Worm (Caenorhabditis elegans): ENCODE data around the gene M03B6.3.

M03B6.3 gene

DNA sequence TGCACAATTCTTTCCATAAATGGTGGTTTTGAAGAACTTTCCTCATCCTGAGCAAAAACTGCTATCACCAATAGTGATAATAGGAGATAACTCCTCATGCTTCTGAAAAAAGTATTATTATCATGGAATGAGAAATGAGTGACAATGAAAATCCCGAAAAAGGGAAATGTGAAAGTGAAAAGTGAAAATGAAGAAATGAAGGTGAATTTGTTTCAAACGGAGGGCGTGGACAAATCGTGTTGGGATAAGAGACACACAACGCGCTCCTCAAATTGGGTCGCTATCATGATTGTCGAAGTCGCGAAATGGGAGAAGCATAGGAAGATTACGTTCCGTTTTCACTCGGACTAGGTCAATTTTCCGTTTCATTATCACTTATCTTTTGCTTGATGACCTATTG is at the start of gene M03B6.3:
M03B6.3 (minus strand) TSS at position 102 of the 400 bp plus-strand sequence.
- peak; percentile 99 for TF ChIP-seq blmp-1 (tag; optimal IDR thresholded peaks at IDR 0.05)
- no peak for TF ChIP-seq jun-1 (tag; optimal IDR thresholded peaks at IDR 0.05)

DNA sequence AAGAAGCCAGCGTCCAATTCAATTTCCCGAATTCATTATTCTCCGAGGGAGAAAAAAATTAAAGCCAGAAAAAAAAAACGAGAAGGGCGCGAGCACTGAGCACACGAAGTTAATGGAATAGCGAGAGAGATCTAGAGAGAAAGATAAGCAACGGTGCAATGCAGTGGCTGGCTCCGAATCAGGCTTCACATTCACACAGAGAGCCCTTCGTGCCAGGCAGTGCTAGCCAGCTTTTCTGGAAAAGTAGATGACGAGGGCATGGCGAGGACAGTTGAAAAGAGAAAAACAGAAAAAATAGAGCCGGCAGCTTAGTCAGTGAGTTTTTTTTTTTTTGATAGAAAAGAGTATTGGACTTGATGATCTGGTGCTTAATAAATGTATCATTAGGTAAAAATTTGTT is 49.5 kb upstream of the M03B6.3 start:
- TF ChIP-seq tbx-2 (tag; optimal IDR thresholded peaks at IDR 0.05) (no peak), snpc-4 (tag; optimal IDR thresholded peaks at IDR 0.05) (no peak), nhr-11 (tag; optimal IDR thresholded peaks at IDR 0.05) (no peak), isw-1 (GFP tag; IDR thresholded peaks at IDR 0.05) (no peak), ztf-4 (tag; optimal IDR thresholded peaks at IDR 0.05) (no peak), ztf-11 (tag; optimal IDR thresholded peaks at IDR 0.05) (no peak), mef-2 (tag; optimal IDR thresholded peaks at IDR 0.05) (no peak), Y116A8C.19 (tag; optimal IDR thresholded peaks at IDR 0.05; ENCODE audit: borderline replicate concordance) (no peak), elt-3 (tag; optimal IDR thresholded peaks at IDR 0.05) (no peak), nhr-237 (tag; optimal IDR thresholded peaks at IDR 0.05) (no peak), unc-62 (GFP tag; optimal IDR thresholded peaks at IDR 0.05) (no peak), lir-3 (tag; optimal IDR thresholded peaks at IDR 0.05; ENCODE audit: poor library complexity) (no peak), dsc-1 (tag; optimal IDR thresholded peaks at IDR 0.05) (peak; percentile 52), hlh-17 (GFP tag; optimal IDR thresholded peaks at IDR 0.05; ENCODE audit: borderline replicate concordance) (no peak), sptf-1 (tag; optimal IDR thresholded peaks at IDR 0.05) (no peak), snu-23 (GFP tag; optimal IDR thresholded peaks at IDR 0.05) (no peak), mab-9 (GFP tag; IDR thresholded peaks at IDR 0.05) (no peak), sox-4 (tag; optimal IDR thresholded peaks at IDR 0.05) (no peak), rnt-1 (tag; optimal IDR thresholded peaks at IDR 0.05) (no peak), nhr-19 (GFP tag; conservative IDR thresholded peaks at IDR 0.05) (no peak), nhr-28 (tag; optimal IDR thresholded peaks at IDR 0.05) (no peak), nhr-77 (tag; optimal IDR thresholded peaks at IDR 0.05) (no peak), F16B12.6 (tag; optimal IDR thresholded peaks at IDR 0.05) (no peak), unc-86 (tag; optimal IDR thresholded peaks at IDR 0.05) (no peak), dpl-1 (GFP tag; optimal IDR thresholded peaks at IDR 0.05) (no peak), pqm-1 (tag; optimal IDR thresholded peaks at IDR 0.05) (no peak), ceh-88 (GFP tag; IDR thresholded peaks at IDR 0.05) (no peak), grh-1 (GFP tag; IDR thresholded peaks at IDR 0.05) (no peak), unc-130 (tag; optimal IDR thresholded peaks at IDR 0.05) (no peak), ets-5 (GFP tag; IDR thresholded peaks at IDR 0.05) (no peak), C16A3.4 (tag; optimal IDR thresholded peaks at IDR 0.05) (no peak), lin-14 (GFP tag; optimal IDR thresholded peaks at IDR 0.05) (peak; percentile 48), sup-37 (GFP tag; optimal IDR thresholded peaks at IDR 0.05) (no peak), fkh-4 (tag; optimal IDR thresholded peaks at IDR 0.05; ENCODE audit: borderline replicate concordance) (no peak), ama-1 (optimal IDR thresholded peaks at IDR 0.05) (no peak), xbp-1 (tag; optimal IDR thresholded peaks at IDR 0.05) (no peak), ceh-90 (tag; optimal IDR thresholded peaks at IDR 0.05) (no peak), ceh-8 (GFP tag; optimal IDR thresholded peaks at IDR 0.05) (no peak), skn-1 (tag; optimal IDR thresholded peaks at IDR 0.05) (no peak), fkh-8 (tag; optimal IDR thresholded peaks at IDR 0.05) (peak; percentile 84), C34B4.2 (tag; optimal IDR thresholded peaks at IDR 0.05) (no peak), efl-1 (optimal IDR thresholded peaks at IDR 0.05) (no peak), efl-1 (GFP tag; optimal IDR thresholded peaks at IDR 0.05 in 1 of 2) (no peak), unc-98 (GFP tag; IDR thresholded peaks at IDR 0.05) (no peak), unc-30 (tag; optimal IDR thresholded peaks at IDR 0.05) (peak; percentile 24), hlh-4 (tag; optimal IDR thresholded peaks at IDR 0.05) (no peak), pag-3 (tag; optimal IDR thresholded peaks at IDR 0.05; ENCODE audit: borderline replicate concordance, insufficient read depth) (no peak), pax-3 (tag; optimal IDR thresholded peaks at IDR 0.05) (peak; percentile 4), irx-1 (tag; optimal IDR thresholded peaks at IDR 0.05) (no peak), egl-13 (tag; optimal IDR thresholded peaks at IDR 0.05) (peak; percentile 7), efl-3 (GFP tag; optimal IDR thresholded peaks at IDR 0.05) (no peak)
